Worm (Caenorhabditis elegans) whole organism, young adult: ENCODE data around the gene cdka-1.

Source experiments
- lin-54 ChIP-seq: fragments of 200-800 bp; sonication (Bioruptor generic); optimal IDR thresholded peaks from 2 replicates; lab custom pipeline; 2018; ENCODE audit warnings: mild to moderate bottlenecking, missing genetic modification characterization, missing compliant biosample characterization
- tlf-1 ChIP-seq: fragments of 200-800 bp; sonication (Bioruptor generic); optimal IDR thresholded peaks from 2 replicates; lab custom pipeline; 2018; ENCODE audit warnings: mild to moderate bottlenecking, missing genetic modification characterization, missing compliant biosample characterization

DNA sequence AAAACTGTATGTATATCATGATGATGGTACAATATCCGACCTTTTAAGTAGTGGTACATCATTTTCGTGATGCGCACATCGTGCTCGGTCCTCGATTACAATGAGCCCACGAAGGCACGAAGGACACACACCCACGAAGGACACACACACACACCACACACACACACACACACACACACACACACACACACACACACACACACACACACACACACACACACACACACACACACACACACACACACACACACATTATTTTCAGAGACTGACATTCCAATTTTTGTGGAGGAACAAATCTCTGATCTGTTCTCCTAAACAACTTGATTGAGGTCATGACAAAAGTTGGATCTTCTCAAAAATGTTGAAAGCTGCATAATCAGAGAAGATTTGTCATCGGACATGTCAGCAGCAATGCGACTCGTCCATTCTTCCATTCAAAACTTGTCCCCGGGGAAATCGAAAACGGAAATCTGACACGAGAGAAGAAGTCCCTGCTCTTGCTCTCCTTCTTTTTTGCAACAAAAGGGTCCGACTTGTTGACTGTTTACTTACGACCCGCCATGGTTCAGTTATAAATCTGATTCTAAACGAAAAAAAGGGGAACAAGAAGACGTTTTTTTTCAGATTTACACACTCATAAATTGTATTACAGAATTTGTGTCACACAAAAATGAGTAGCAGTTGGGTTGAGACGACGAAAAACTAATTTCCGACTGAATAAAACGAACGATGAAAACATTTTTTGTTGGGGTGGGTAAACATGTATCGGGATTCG, 32.3 kb upstream of the cdka-1 start:
- TF ChIP-seq lin-54 (GFP tag; lab: Kevin White, UChicago) (no peak), tlf-1 (GFP tag; lab: Kevin White, UChicago) (no peak)
